Worm (Caenorhabditis elegans) whole organism, L3 larva: ENCODE data around the gene T25D3.4.

Source experiments
- R02D3.7 ChIP-seq: fragments of 150-350 bp; optimal IDR thresholded peaks from 2 replicates; lab custom pipeline; 2014; ENCODE audit warnings: missing biosample characterization, missing genetic modification characterization
- ZK546.5 ChIP-seq: sonication (generic microtip); optimal IDR thresholded peaks from 2 replicates; lab custom pipeline; 2017; ENCODE audit warnings: missing biosample characterization, missing genetic modification characterization
- aly-2 ChIP-seq: fragments of 150-350 bp; optimal IDR thresholded peaks from 2 replicates; lab custom pipeline; 2014; ENCODE audit warnings: missing biosample characterization, missing genetic modification characterization
- ceh-28 ChIP-seq: fragments of 150-350 bp; optimal IDR thresholded peaks from 2 replicates; lab custom pipeline; 2014; ENCODE audit warnings: missing biosample characterization, missing genetic modification reagents, missing genetic modification characterization
- ceh-82 ChIP-seq: fragments of 150-350 bp; optimal IDR thresholded peaks from 2 replicates; lab custom pipeline; 2014; ENCODE audit warnings: missing biosample characterization, missing genetic modification characterization
- daf-12 ChIP-seq: fragments of 150-350 bp; optimal IDR thresholded peaks from 2 replicates; lab custom pipeline; 2014; ENCODE audit warnings: missing biosample characterization, missing genetic modification reagents, missing genetic modification characterization
- elt-2 ChIP-seq: sonication (generic microtip); optimal IDR thresholded peaks from 2 replicates; lab custom pipeline; 2016; ENCODE audit warnings: missing genetic modification reagents, mild to moderate bottlenecking, missing genetic modification characterization, missing compliant biosample characterization
- lsy-12 ChIP-seq: sonication (generic microtip); optimal IDR thresholded peaks from 2 replicates; lab custom pipeline; 2016; ENCODE audit warnings: mild to moderate bottlenecking, missing genetic modification characterization, missing compliant biosample characterization
- nfya-1 ChIP-seq: sonication (generic microtip); optimal IDR thresholded peaks from 2 replicates; lab custom pipeline; 2017; ENCODE audit warnings: missing genetic modification characterization, mild to moderate bottlenecking, missing compliant biosample characterization, antibody characterized with exemption, moderate library complexity; ENCODE audit not compliant: insufficient read depth
- nhr-28 ChIP-seq: fragments of 150-350 bp; optimal IDR thresholded peaks from 2 replicates; lab custom pipeline; 2014; ENCODE audit warnings: missing biosample characterization, missing genetic modification characterization
- nhr-77 ChIP-seq: fragments of 150-350 bp; optimal IDR thresholded peaks from 2 replicates; lab custom pipeline; 2014; ENCODE audit warnings: missing biosample characterization, missing genetic modification characterization
- sea-2 ChIP-seq: fragments of 150-350 bp; sonication (generic microtip); optimal IDR thresholded peaks from 4 replicates; lab custom pipeline; 2014; ENCODE audit warnings: missing biosample characterization, missing genetic modification reagents, missing genetic modification characterization
- tbx-2 ChIP-seq: sonication (generic microtip); optimal IDR thresholded peaks from 2 replicates; lab custom pipeline; 2016; ENCODE audit warnings: mild to moderate bottlenecking, missing genetic modification characterization, missing compliant biosample characterization
- unc-39 ChIP-seq: sonication (generic microtip); optimal IDR thresholded peaks from 4 replicates; lab custom pipeline; 2017; ENCODE audit warnings: missing biosample characterization, missing genetic modification characterization
- ztf-11 ChIP-seq: fragments of 150-350 bp; optimal IDR thresholded peaks from 2 replicates; lab custom pipeline; 2014; ENCODE audit warnings: missing biosample characterization, missing genetic modification characterization
- ztf-4 ChIP-seq: fragments of 150-350 bp; optimal IDR thresholded peaks from 2 replicates; lab custom pipeline; 2014; ENCODE audit warnings: missing biosample characterization, missing genetic modification characterization

Gene T25D3.4

DNA sequence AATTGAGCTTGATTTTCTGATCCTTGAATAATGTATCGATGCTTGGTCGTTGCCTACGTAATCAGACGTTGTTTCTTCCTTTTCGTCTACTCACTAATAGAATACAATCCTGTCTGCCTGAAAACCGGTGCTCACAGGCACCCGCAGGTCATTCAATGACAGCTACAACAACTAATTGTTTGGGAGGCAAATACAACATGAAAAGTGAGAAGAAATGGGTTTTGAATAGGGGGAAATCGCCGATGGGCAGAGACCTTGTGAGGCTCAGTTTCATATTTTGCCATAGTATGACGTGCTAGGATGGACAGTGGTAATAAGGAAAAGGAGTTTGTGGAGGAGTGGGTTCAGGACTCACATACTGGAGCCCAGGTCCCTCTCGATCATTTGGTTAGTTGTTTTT is 49.7 kb downstream of the T25D3.4 start, which contains the start of gene chs-2:
Gene chs-2 (plus strand): TSS at position 301 of the 400 bp plus-strand sequence.
- TF ChIP-seq elt-2 (tag; lab: Kevin White, UChicago) (no peak), nhr-28 (tag; lab: Kevin White, UChicago) (no peak), ztf-4 (tag; lab: Kevin White, UChicago) (no peak), sea-2 (GFP tag; lab: Kevin White, UChicago) (no peak), unc-39 (tag; lab: Kevin White, UChicago) (no peak), nfya-1 (tag; lab: Kevin White, UChicago) (no peak), R02D3.7 (tag; lab: Kevin White, UChicago) (no peak), ceh-28 (tag; lab: Kevin White, UChicago) (no peak), ZK546.5 (tag; lab: Kevin White, UChicago) (no peak), ceh-82 (no peak), ztf-11 (tag; lab: Kevin White, UChicago) (no peak), aly-2 (tag; lab: Kevin White, UChicago) (no peak), nhr-77 (no peak), lsy-12 (tag; lab: Kevin White, UChicago) (no peak), tbx-2 (tag; lab: Kevin White, UChicago) (no peak), daf-12 (tag; lab: Kevin White, UChicago) (no peak)
